Fruit fly (Drosophila melanogaster) whole organism, wandering third instar larva: ENCODE measurements around the gene Pect.
A peak's percentile ranks its signal among the peaks of the same experiment; 100 is the strongest.
"Not testable (repeated sequence)": the region's sequence is repeated elsewhere in the genome, so short reads cannot be mapped to it uniquely, and the experiment has no call there.

Experiments
- Dfd ChIP-seq: fragments of >200 bp; optimal IDR thresholded peaks from 2 replicates; lab custom pipeline; 2017; ENCODE audit warnings: missing biosample characterization, missing genetic modification characterization
- Dif ChIP-seq: fragments of 200-275, 200-300 bp; sonication (Bioruptor generic); optimal IDR thresholded peaks from 2 replicates; lab custom pipeline; 2018; ENCODE audit warnings: missing biosample characterization, missing genetic modification characterization; ENCODE audit not compliant: partially characterized antibody
- GATAd ChIP-seq: sonication (Bioruptor generic); optimal IDR thresholded peaks from 2 replicates; lab custom pipeline; 2016; ENCODE audit warnings: missing biosample characterization, missing genetic modification characterization
- HLH106 ChIP-seq: fragments of 200-800 bp; optimal IDR thresholded peaks from 3 replicates; lab custom pipeline; 2019; ENCODE audit warnings: missing biosample characterization, mild to moderate bottlenecking, missing genetic modification characterization, moderate library complexity
- Hnf4 ChIP-seq: fragments of 200-800 bp; sonication (Bioruptor generic); optimal IDR thresholded peaks from 2 replicates; lab custom pipeline; 2016; ENCODE audit warnings: missing biosample characterization, mild to moderate bottlenecking, missing genetic modification characterization
- Hr78 ChIP-seq: fragments of >200 bp; optimal IDR thresholded peaks from 2 replicates; lab custom pipeline; 2017; ENCODE audit warnings: missing biosample characterization, missing genetic modification characterization
- Hr83 ChIP-seq: fragments of 200-300 bp; sonication (Bioruptor generic); optimal IDR thresholded peaks from 2 replicates; lab custom pipeline; 2016; ENCODE audit warnings: missing biosample characterization, mild to moderate bottlenecking, missing genetic modification characterization, moderate library complexity; ENCODE audit not compliant: poor library complexity, severe bottlenecking
- Jra ChIP-seq: sonication (Bioruptor generic); optimal IDR thresholded peaks from 2 replicates; lab custom pipeline; 2016; ENCODE audit warnings: missing biosample characterization, missing genetic modification characterization
- Mio ChIP-seq: sonication (Bioruptor generic); optimal IDR thresholded peaks from 2 replicates; lab custom pipeline; 2016; ENCODE audit warnings: missing biosample characterization, missing genetic modification characterization
- N ChIP-seq: fragments of >200 bp; optimal IDR thresholded peaks from 2 replicates; lab custom pipeline; 2018; ENCODE audit warnings: missing biosample characterization, missing external identifiers, missing genetic modification characterization
- OdsH ChIP-seq: fragments of 200-800 bp; sonication (Bioruptor generic); optimal IDR thresholded peaks from 2 replicates; lab custom pipeline; 2016; ENCODE audit warnings: missing biosample characterization, mild to moderate bottlenecking, missing genetic modification characterization
- Rel ChIP-seq, 2 experiments: fragments of 200-800 bp; sonication (Bioruptor generic) in 1 of 2; optimal IDR thresholded peaks; 2 replicates in 1 of 2; 3 replicates in 1 of 2; lab custom pipeline; 2016 to 2019; ENCODE audit warnings: mild to moderate bottlenecking in 2 of 2, missing biosample characterization in 2 of 2, missing genetic modification characterization in 2 of 2, moderate library complexity in 1 of 2
- Sp1 ChIP-seq: fragments of 200-800 bp; sonication (Bioruptor generic); optimal IDR thresholded peaks from 3 replicates; lab custom pipeline; 2019; ENCODE audit warnings: missing biosample characterization, mild to moderate bottlenecking, missing genetic modification characterization, moderate library complexity
- Vsx2 ChIP-seq: fragments of 200-300, 225-300 bp; sonication (Bioruptor generic); optimal IDR thresholded peaks from 2 replicates; lab custom pipeline; 2018; ENCODE audit warnings: missing biosample characterization, missing genetic modification characterization; ENCODE audit not compliant: partially characterized antibody
- br ChIP-seq: fragments of 200-800 bp; sonication (Bioruptor generic); optimal IDR thresholded peaks from 2 replicates; lab custom pipeline; 2016; ENCODE audit warnings: missing biosample characterization, missing genetic modification characterization
- brk ChIP-seq: fragments of 200-800 bp; sonication (Bioruptor generic); optimal IDR thresholded peaks from 2 replicates; lab custom pipeline; 2016; ENCODE audit warnings: missing biosample characterization, mild to moderate bottlenecking, missing genetic modification characterization
- dl ChIP-seq, 2 experiments: fragments of 175-275, 200-275 bp in 1 of 2; fragments of 200-275 bp in 1 of 2; sonication (Bioruptor generic); optimal IDR thresholded peaks; lab custom pipeline; 2018; ENCODE audit warnings: mild to moderate bottlenecking in 2 of 2, missing biosample characterization in 2 of 2, missing genetic modification characterization in 2 of 2, moderate library complexity in 2 of 2; ENCODE audit not compliant: partially characterized antibody in 2 of 2, insufficient read depth in 1 of 2
- foxo ChIP-seq, 2 experiments: fragments of 200-800 bp; sonication (Bioruptor generic); optimal IDR thresholded peaks; 2 replicates in 1 of 2; 3 replicates in 1 of 2; lab custom pipeline; 2016 to 2017; ENCODE audit warnings: missing biosample characterization in 2 of 2, missing genetic modification characterization in 2 of 2
- fru ChIP-seq: fragments of 200-800 bp; sonication (Bioruptor generic); optimal IDR thresholded peaks from 3 replicates; lab custom pipeline; 2016; ENCODE audit warnings: missing biosample characterization, mild to moderate bottlenecking, missing genetic modification characterization
- h ChIP-seq: fragments of 200-800 bp; sonication (Bioruptor generic); optimal IDR thresholded peaks from 3 replicates; lab custom pipeline; 2016; ENCODE audit warnings: missing biosample characterization, mild to moderate bottlenecking, missing genetic modification characterization
- jim ChIP-seq: fragments of 175-275, 200-325 bp; sonication (Bioruptor generic); optimal IDR thresholded peaks from 2 replicates; lab custom pipeline; 2016; ENCODE audit warnings: missing biosample characterization, mild to moderate bottlenecking, missing genetic modification characterization
- pan ChIP-seq: fragments of >200 bp; optimal IDR thresholded peaks from 2 replicates; lab custom pipeline; 2017
- psq ChIP-seq: fragments of 200-800 bp; sonication (Bioruptor generic); optimal IDR thresholded peaks from 3 replicates; lab custom pipeline; 2017; ENCODE audit warnings: missing biosample characterization, mild to moderate bottlenecking, missing genetic modification characterization, moderate library complexity
- rgr ChIP-seq: fragments of 200-800 bp; sonication (Bioruptor generic); optimal IDR thresholded peaks from 3 replicates; lab custom pipeline; 2016; ENCODE audit warnings: missing biosample characterization, mild to moderate bottlenecking, missing genetic modification characterization
- sage ChIP-seq: fragments of 200-800 bp; sonication (Bioruptor generic); optimal IDR thresholded peaks from 2 replicates; lab custom pipeline; 2016; ENCODE audit warnings: missing biosample characterization, mild to moderate bottlenecking, missing genetic modification characterization
- sv ChIP-seq: fragments of 200-800 bp; sonication (Bioruptor generic); optimal IDR thresholded peaks from 3 replicates; lab custom pipeline; 2016; ENCODE audit warnings: missing biosample characterization, missing genetic modification characterization
- tai ChIP-seq: sonication (Bioruptor generic); optimal IDR thresholded peaks from 2 replicates; lab custom pipeline; 2016; ENCODE audit warnings: missing biosample characterization, missing genetic modification characterization
- usp ChIP-seq: fragments of >200 bp; optimal IDR thresholded peaks from 2 replicates; lab custom pipeline; 2017; ENCODE audit warnings: missing biosample characterization, missing genetic modification characterization
- woc ChIP-seq: sonication (Bioruptor generic); optimal IDR thresholded peaks from 2 replicates; lab custom pipeline; 2016; ENCODE audit warnings: missing biosample characterization, mild to moderate bottlenecking, missing genetic modification characterization

Gene Pect

dm6 chr2L:13205256-13205655 lies 1.7 kb downstream of the Pect start:
- TF ChIP-seq Rel (GFP tag; optimal IDR thresholded peaks at IDR 0.05; lab: Kevin White, UChicago) (no peak), Rel (tag; optimal IDR thresholded peaks at IDR 0.05; lab: Kevin White, UChicago) (peak; percentile 9), HLH106 (tag; lab: Kevin White, UChicago) (peak; percentile 22), Hnf4 (GFP tag; lab: Kevin White, UChicago) (no peak), psq (GFP tag; lab: Kevin White, UChicago) (no peak), rgr (peak; percentile 21), Hr83 (GFP tag; lab: Kevin White, UChicago) (peak; percentile 58), br (GFP tag; lab: Kevin White, UChicago) (peak; percentile 52), dl (GFP tag; optimal IDR thresholded peaks at IDR 0.05; lab: Kevin White, UChicago; ENCODE audit: insufficient read depth in 1 of 2, partially characterized antibody in 2 of 2) (no peak), pan (lab: Kevin White, UChicago) (no peak), Mio (GFP tag; lab: Kevin White, UChicago) (no peak), brk (GFP tag; lab: Kevin White, UChicago) (no peak), GATAd (GFP tag; lab: Kevin White, UChicago) (no peak), Vsx2 (GFP tag; lab: Kevin White, UChicago) (no peak), usp (GFP tag; lab: Kevin White, UChicago) (no peak), Dfd (GFP tag; lab: Kevin White, UChicago) (no peak), Sp1 (GFP tag; lab: Kevin White, UChicago) (peak; percentile 15), h (GFP tag; lab: Kevin White, UChicago) (peak; percentile 70), foxo (GFP tag; optimal IDR thresholded peaks at IDR 0.05; lab: Kevin White, UChicago) (peak in 1 of 2 experiments; percentile 4), OdsH (GFP tag; lab: Kevin White, UChicago) (peak; percentile 21), fru (GFP tag; lab: Kevin White, UChicago) (peak; percentile 21), sage (GFP tag; lab: Kevin White, UChicago) (no peak)

- peak; percentile 0 for TF ChIP-seq Hr83 (GFP tag; lab: Kevin White, UChicago)
- no peak for TF ChIP-seq Hr78 (GFP tag; lab: Kevin White, UChicago)
- no peak for TF ChIP-seq Rel (GFP tag; optimal IDR thresholded peaks at IDR 0.05; lab: Kevin White, UChicago)
- peak; percentile 83 for TF ChIP-seq Rel (tag; optimal IDR thresholded peaks at IDR 0.05; lab: Kevin White, UChicago)
- no peak for TF ChIP-seq GATAd (GFP tag; lab: Kevin White, UChicago)
- peak; percentile 33 for TF ChIP-seq br (GFP tag; lab: Kevin White, UChicago)
- peak; percentile 8 for TF ChIP-seq rgr
- no peak for TF ChIP-seq woc (GFP tag; lab: Kevin White, UChicago)
- peak; percentile 22 for TF ChIP-seq Hnf4 (GFP tag; lab: Kevin White, UChicago)
- peak; percentile 42 for TF ChIP-seq h (GFP tag; lab: Kevin White, UChicago)
- TF ChIP-seq jim (GFP tag; lab: Kevin White, UChicago) = no peak
- TF ChIP-seq OdsH (GFP tag; lab: Kevin White, UChicago) = peak; percentile 13
- no peak for TF ChIP-seq fru (GFP tag; lab: Kevin White, UChicago)
- no peak for TF ChIP-seq sv
- TF ChIP-seq N = no peak
Observed at dm6 chr2L:13206077-13206668, 2.6 kb downstream of the Pect start.

- TF ChIP-seq h (GFP tag; lab: Kevin White, UChicago) (no peak), Dfd (GFP tag; lab: Kevin White, UChicago) (no peak), tai (GFP tag; lab: Kevin White, UChicago) (no peak), Jra (GFP tag; lab: Kevin White, UChicago) (no peak), fru (GFP tag; lab: Kevin White, UChicago) (no peak)
- TF ChIP-seq, all 38 proteins: peak for 0
Observed at dm6 chr2L:13206857-13207463, 3.4 kb downstream of the Pect start.

dm6 chr2L:13211764-13212265 lies 8.3 kb downstream of the Pect start, which contains the start of gene CG15482:
Gene CG15482 (minus strand): TSS chr2L:13211814.
- TF ChIP-seq Dif (GFP tag; lab: Kevin White, UChicago); N; sage (GFP tag; lab: Kevin White, UChicago): not testable (repeated sequence)
